Worm (Caenorhabditis elegans) whole organism, L4/young adult: ENCODE results near the gene T21B10.4.
A peak's percentile ranks its signal among the peaks of the same experiment; 100 is the strongest.

Experiments used
- W03F9.2 ChIP-seq: fragments of 150-350 bp; optimal IDR thresholded peaks from 2 replicates; lab custom pipeline; 2014; ENCODE audit warnings: missing biosample characterization, missing genetic modification characterization
- dao-5 ChIP-seq: sonication (generic microtip); optimal IDR thresholded peaks from 2 replicates; lab custom pipeline; 2016; ENCODE audit warnings: missing genotype, missing genetic modification characterization, moderate library complexity, missing compliant biosample characterization
- him-1 ChIP-seq: sonication (generic microtip); optimal IDR thresholded peaks from 2 replicates; lab custom pipeline; 2016; ENCODE audit warnings: missing genotype, missing genetic modification reagents, missing genetic modification characterization, missing compliant biosample characterization

Gene T21B10.4

ce11 chrII:8917339-8917738 lies 23.4 kb upstream of the T21B10.4 start:
- no peak for TF ChIP-seq him-1 (tag; lab: Kevin White, UChicago)
- TF ChIP-seq W03F9.2 = no peak

ce11 chrII:8920315-8920714 lies 20.4 kb upstream of the T21B10.4 start:
- no peak for TF ChIP-seq dao-5 (tag; lab: Kevin White, UChicago)
- TF ChIP-seq him-1 (tag; lab: Kevin White, UChicago) = no peak
- TF ChIP-seq W03F9.2 = no peak

- TF ChIP-seq W03F9.2 = no peak
- TF ChIP-seq dao-5 (tag; lab: Kevin White, UChicago) = no peak
- no peak for TF ChIP-seq him-1 (tag; lab: Kevin White, UChicago)
Measured at ce11 chrII:8920955-8921354, 19.7 kb upstream of the T21B10.4 start.

- TF ChIP-seq W03F9.2 (no peak), dao-5 (tag; lab: Kevin White, UChicago) (no peak), him-1 (tag; lab: Kevin White, UChicago) (no peak)
Measured at ce11 chrII:8921456-8921855, 19.2 kb upstream of the T21B10.4 start.

- TF ChIP-seq W03F9.2 (no peak), dao-5 (tag; lab: Kevin White, UChicago) (no peak), him-1 (tag; lab: Kevin White, UChicago) (no peak)
Measured at ce11 chrII:8922140-8922539, 18.6 kb upstream of the T21B10.4 start, which contains the start of gene B0457.6. TSS of gene B0457.6 (plus strand) at chrII:8922423.

- TF ChIP-seq W03F9.2 (no peak), him-1 (tag; lab: Kevin White, UChicago) (no peak), dao-5 (tag; lab: Kevin White, UChicago) (no peak)
Measured at ce11 chrII:8923187-8923586, 17.5 kb upstream of the T21B10.4 start.

- TF ChIP-seq W03F9.2 (no peak), dao-5 (tag; lab: Kevin White, UChicago) (no peak), him-1 (tag; lab: Kevin White, UChicago) (no peak)
Measured at ce11 chrII:8926451-8926850, 14.2 kb upstream of the T21B10.4 start, which contains the start of gene B0457.2. TSS of gene B0457.2 (minus strand) at chrII:8926551.

ce11 chrII:8927253-8927791 lies 13.4 kb upstream of the T21B10.4 start, which contains the start of gene cct-2:
TSS of gene cct-2 (plus strand) at chrII:8927741.
- TF ChIP-seq W03F9.2 (peak; percentile 66), him-1 (tag; lab: Kevin White, UChicago) (no peak), dao-5 (tag; lab: Kevin White, UChicago) (no peak)

- TF ChIP-seq dao-5 (tag; lab: Kevin White, UChicago) (no peak), him-1 (tag; lab: Kevin White, UChicago) (no peak), W03F9.2 (no peak)
Measured at ce11 chrII:8929771-8930170, 10.9 kb upstream of the T21B10.4 start, which contains the start of gene mrpl-50. TSS of gene mrpl-50 (plus strand) at chrII:8929841.

- no peak for TF ChIP-seq him-1 (tag; lab: Kevin White, UChicago)
Measured at ce11 chrII:8930763-8931162, 9.9 kb upstream of the T21B10.4 start, which contains the start of gene enol-1. TSS of gene enol-1 (plus strand) at chrII:8930997.

ce11 chrII:8931405-8932149 lies 9.1 kb upstream of the T21B10.4 start:
- no peak for TF ChIP-seq dao-5 (tag; lab: Kevin White, UChicago)
- TF ChIP-seq W03F9.2 = no peak
- TF ChIP-seq him-1 (tag; lab: Kevin White, UChicago) = no peak

ce11 chrII:8932392-8932791 lies 8.3 kb upstream of the T21B10.4 start:
- TF ChIP-seq him-1 (tag; lab: Kevin White, UChicago) (no peak), dao-5 (tag; lab: Kevin White, UChicago) (no peak), W03F9.2 (no peak)

ce11 chrII:8933693-8934432 lies 6.8 kb upstream of the T21B10.4 start, which contains the start of gene T21B10.3:
TSS of gene T21B10.3 (plus strand) at chrII:8934382.
- TF ChIP-seq him-1 (tag; lab: Kevin White, UChicago) (peak; percentile 22), dao-5 (tag; lab: Kevin White, UChicago) (no peak), W03F9.2 (peak; percentile 68)
